Worm (Caenorhabditis elegans) whole organism, L1 larva: ENCODE data around the gene srpa-72.
"Not testable (repeated sequence)": the region's sequence is repeated elsewhere in the genome, so short reads cannot be mapped to it uniquely, and the experiment has no call there.

Source experiments
- C16A3.4 ChIP-seq: fragments of 150-350 bp; optimal IDR thresholded peaks from 2 replicates; lab custom pipeline; 2014; ENCODE audit warnings: missing biosample characterization, missing genetic modification characterization
- blmp-1 ChIP-seq: fragments of 150-350 bp; optimal IDR thresholded peaks from 2 replicates; lab custom pipeline; 2014; ENCODE audit warnings: missing biosample characterization, missing genetic modification characterization
- ceh-90 ChIP-seq: sonication (generic microtip); optimal IDR thresholded peaks from 2 replicates; lab custom pipeline; 2016; ENCODE audit warnings: missing genetic modification characterization, missing compliant biosample characterization
- dpl-1 ChIP-seq, 3 experiments: fragments of 150-350 bp in 2 of 3; sonication (generic microtip) in 1 of 3; optimal IDR thresholded peaks; 2 replicates each; lab custom pipeline; 2014 to 2017; ENCODE audit warnings: missing biosample characterization in 3 of 3, missing genetic modification characterization in 3 of 3, missing genetic modification reagents in 3 of 3
- efl-1 ChIP-seq, 4 experiments: fragments of 150-350 bp; optimal IDR thresholded peaks in 3 of 4; peaks in 1 of 4; 1 replicate in 1 of 4; 2 replicates in 3 of 4; lab custom pipeline; 2014; ENCODE audit warnings: missing biosample characterization in 2 of 4, missing genetic modification characterization in 2 of 4, missing genetic modification reagents in 2 of 4
- egl-13 ChIP-seq: sonication (generic microtip); optimal IDR thresholded peaks from 2 replicates; lab custom pipeline; 2016; ENCODE audit warnings: missing genotype, missing genetic modification reagents, missing genetic modification characterization, missing compliant biosample characterization
- elt-2 ChIP-seq: sonication (generic microtip); optimal IDR thresholded peaks from 2 replicates; lab custom pipeline; 2016; ENCODE audit warnings: missing genetic modification characterization, mild to moderate bottlenecking, inconsistent platforms, missing compliant biosample characterization, missing genetic modification reagents
- elt-3 ChIP-seq, 6 experiments: fragments of 150-350 bp in 1 of 6; sonication (generic microtip); optimal IDR thresholded peaks; 2 replicates each; lab custom pipeline; 2017 to 2018; ENCODE audit warnings: missing biosample characterization in 6 of 6, missing genetic modification characterization in 6 of 6, inconsistent platforms in 1 of 6
- fkh-8 ChIP-seq: sonication (generic microtip); optimal IDR thresholded peaks from 2 replicates; lab custom pipeline; 2016; ENCODE audit warnings: mild to moderate bottlenecking, missing genetic modification characterization, missing compliant biosample characterization
- hlh-4 ChIP-seq: sonication (generic microtip); optimal IDR thresholded peaks from 2 replicates; lab custom pipeline; 2016; ENCODE audit warnings: mild to moderate bottlenecking, missing genetic modification characterization, missing compliant biosample characterization
- jun-1 ChIP-seq: fragments of 150-350 bp; optimal IDR thresholded peaks from 2 replicates; lab custom pipeline; 2014; ENCODE audit warnings: missing biosample characterization, missing genetic modification reagents, missing genetic modification characterization
- lin-14 ChIP-seq: fragments of 200-800 bp; sonication (Bioruptor generic); optimal IDR thresholded peaks from 2 replicates; lab custom pipeline; 2018; ENCODE audit warnings: mild to moderate bottlenecking, missing genetic modification characterization, moderate library complexity, missing compliant biosample characterization
- lin-35 ChIP-seq, 2 experiments: fragments of 150-350 bp; optimal IDR thresholded peaks; 2 replicates each; lab custom pipeline; 2014; ENCODE audit warnings: missing biosample characterization in 2 of 2, missing genetic modification characterization in 2 of 2, missing genetic modification reagents in 2 of 2
- lir-3 ChIP-seq: sonication (generic microtip); optimal IDR thresholded peaks from 2 replicates; lab custom pipeline; 2016; ENCODE audit warnings: mild to moderate bottlenecking, missing genetic modification characterization, moderate library complexity, missing compliant biosample characterization; ENCODE audit not compliant: poor library complexity
- mab-9 ChIP-seq: fragments of 200-800 bp; sonication (Bioruptor generic); IDR thresholded peaks from 2 replicates; pipeline ENCODE4 v1.3.6; 2022; ENCODE audit warnings: missing genetic modification reagents, missing genetic modification characterization, missing compliant biosample characterization
- nhr-20 ChIP-seq: sonication (generic microtip); optimal IDR thresholded peaks from 2 replicates; lab custom pipeline; 2016; ENCODE audit warnings: mild to moderate bottlenecking, missing genetic modification characterization, missing compliant biosample characterization
- nhr-85 ChIP-seq: sonication (generic microtip); peaks from one replicate; lab custom pipeline; 2016; ENCODE audit warnings: missing genetic modification characterization, inconsistent platforms, missing compliant biosample characterization
- pqm-1 ChIP-seq: sonication (generic microtip); optimal IDR thresholded peaks from 3 replicates; lab custom pipeline; 2017; ENCODE audit warnings: missing biosample characterization, missing genetic modification characterization
- rnt-1 ChIP-seq: sonication (generic microtip); optimal IDR thresholded peaks from 2 replicates; lab custom pipeline; 2016; ENCODE audit warnings: mild to moderate bottlenecking, missing genetic modification characterization, moderate library complexity, missing compliant biosample characterization
- skn-1 ChIP-seq: fragments of 150-350 bp; optimal IDR thresholded peaks from 2 replicates; lab custom pipeline; 2014; ENCODE audit warnings: missing biosample characterization, missing genetic modification characterization
- sptf-1 ChIP-seq: fragments of 150-350 bp; optimal IDR thresholded peaks from 2 replicates; lab custom pipeline; 2014; ENCODE audit warnings: missing biosample characterization, missing genetic modification characterization
- swsn-7 ChIP-seq: sonication (generic microtip); optimal IDR thresholded peaks from 2 replicates; lab custom pipeline; 2016; ENCODE audit warnings: missing genetic modification characterization, missing compliant biosample characterization
- unc-130 ChIP-seq: fragments of 150-350 bp; optimal IDR thresholded peaks from 2 replicates; lab custom pipeline; 2017; ENCODE audit warnings: missing biosample characterization, missing genetic modification characterization, inconsistent platforms
- vab-15 ChIP-seq: sonication (generic microtip); optimal IDR thresholded peaks from 2 replicates; lab custom pipeline; 2017; ENCODE audit warnings: missing genotype, mild to moderate bottlenecking, missing genetic modification characterization, missing compliant biosample characterization
- xbp-1 ChIP-seq: sonication (generic microtip); optimal IDR thresholded peaks from 2 replicates; lab custom pipeline; 2016; ENCODE audit warnings: missing genetic modification characterization, missing compliant biosample characterization

The srpa-72 gene

DNA sequence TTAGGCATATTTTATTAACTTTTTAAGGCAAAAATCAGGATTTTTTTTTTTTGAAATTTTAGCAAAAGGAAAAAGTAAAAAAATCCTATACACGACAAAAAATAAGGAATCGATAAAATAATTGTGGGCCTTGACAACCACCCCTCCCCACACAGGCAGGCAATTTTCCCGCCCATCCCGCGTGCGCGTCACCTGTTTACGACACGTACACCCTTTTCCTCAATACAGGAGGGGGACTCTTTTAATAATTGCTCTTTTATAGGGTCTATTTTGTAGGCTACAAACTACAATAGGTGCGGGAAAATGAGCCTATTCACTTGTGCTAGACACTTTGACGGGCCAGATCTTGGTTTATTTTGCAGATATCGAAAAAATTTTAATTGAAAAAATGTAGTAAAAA is 45.3 kb downstream of the srpa-72 start:
- no peak for TF ChIP-seq pqm-1 (tag; lab: Kevin White, UChicago)
- TF ChIP-seq rnt-1, result peak; percentile 13
- peak; percentile 27 for TF ChIP-seq nhr-85 (tag; lab: Kevin White, UChicago)

- TF ChIP-seq elt-2 (tag; lab: Kevin White, UChicago), result peak; percentile 83
- peak; percentile 0 for TF ChIP-seq blmp-1 (tag; lab: Kevin White, UChicago)
- TF ChIP-seq fkh-8 (tag; lab: Kevin White, UChicago), result no peak
- peak; percentile 20 for TF ChIP-seq nhr-20 (tag; lab: Kevin White, UChicago)
- no peak for TF ChIP-seq swsn-7 (tag; lab: Kevin White, UChicago)
- peak in 1 of 6 experiments; percentile 53 for TF ChIP-seq elt-3 (tag; optimal IDR thresholded peaks at IDR 0.05; lab: Kevin White, UChicago)
- no peak for TF ChIP-seq mab-9 (GFP tag; lab: Robert Waterston, UW)
- TF ChIP-seq hlh-4 (tag; lab: Kevin White, UChicago), result no peak
- TF ChIP-seq lin-35 (GFP tag; optimal IDR thresholded peaks at IDR 0.05; lab: Kevin White, UChicago), result peak in 1 of 2 experiments; percentile 44
- TF ChIP-seq efl-1 (optimal IDR thresholded peaks at IDR 0.05; lab: Kevin White, UChicago), result no peak
- peak in 1 of 2 experiments; percentile 77 for TF ChIP-seq efl-1 (GFP tag; optimal IDR thresholded peaks at IDR 0.05 in 1 of 2; lab: Kevin White, UChicago)
- no peak for TF ChIP-seq sptf-1 (tag; lab: Kevin White, UChicago)
- TF ChIP-seq dpl-1 (GFP tag; optimal IDR thresholded peaks at IDR 0.05; lab: Kevin White, UChicago), result peak in 1 of 3 experiments; percentile 4
Observed at ce11 chrII:2834105-2834504, 46.8 kb downstream of the srpa-72 start.

DNA sequence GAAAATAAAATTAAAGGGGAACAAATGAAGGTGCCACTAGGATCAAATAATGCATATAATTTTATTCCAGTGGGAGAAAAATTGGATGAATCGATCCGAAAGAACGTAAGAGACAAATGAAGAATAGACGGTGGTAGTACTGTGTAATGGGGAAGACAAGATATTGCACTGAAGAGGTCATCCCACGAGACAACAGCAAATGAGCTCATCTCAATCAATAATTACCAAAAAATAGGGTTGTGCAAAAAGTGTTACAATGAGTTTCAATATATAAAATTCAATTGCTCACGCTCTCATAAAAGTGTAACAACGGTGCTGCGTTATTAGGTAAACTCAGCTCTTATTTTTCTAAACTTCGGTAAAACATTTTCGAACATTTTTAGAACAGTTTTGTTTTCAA is 49.6 kb downstream of the srpa-72 start, which contains the start of gene K12H6.7:
Gene K12H6.7, minus strand, starts transcription at position 101 of the 400 bp plus-strand sequence.
- TF ChIP-seq lir-3 (tag; lab: Kevin White, UChicago), result no peak
- no peak for TF ChIP-seq lin-14 (GFP tag; lab: Kevin White, UChicago)

ce11 chrII:2839004-2839403 is 51.7 kb downstream of the srpa-72 start, which contains the start of gene Y110A2AL.4:
Gene Y110A2AL.4 (plus strand): TSS chrII:2839304.
- TF ChIP-seq vab-15, unc-130, ceh-90 (tag; lab: Kevin White, UChicago): not testable (repeated sequence)

DNA sequence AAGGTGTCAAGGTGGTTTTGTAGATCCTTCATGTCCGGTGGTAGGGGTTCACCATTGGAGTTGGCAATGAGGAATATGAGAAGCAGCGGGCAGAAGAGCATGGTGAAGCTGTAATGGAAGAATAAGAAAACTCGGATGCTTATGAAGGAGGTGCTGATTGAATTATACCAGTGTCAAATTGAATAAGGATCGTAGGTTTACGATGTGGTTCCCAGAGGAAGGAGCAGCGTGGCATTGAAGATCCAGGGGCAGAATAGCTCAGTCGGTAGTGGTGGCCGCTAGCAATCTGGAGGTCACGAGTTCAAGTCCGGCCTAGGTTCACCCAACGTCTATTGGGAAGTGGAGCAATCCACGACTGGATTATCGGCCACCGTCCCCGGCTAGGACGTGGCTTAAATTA is 54.2 kb downstream of the srpa-72 start, which contains the start of gene Y110A2AL.6:
Gene Y110A2AL.6, minus strand, starts transcription at position 101 of the 400 bp plus-strand sequence.
- no peak for TF ChIP-seq vab-15 (tag; lab: Kevin White, UChicago)
- TF ChIP-seq jun-1 (tag; lab: Kevin White, UChicago), result no peak
- TF ChIP-seq skn-1 (tag; lab: Kevin White, UChicago), result no peak
- TF ChIP-seq rnt-1, result no peak

DNA sequence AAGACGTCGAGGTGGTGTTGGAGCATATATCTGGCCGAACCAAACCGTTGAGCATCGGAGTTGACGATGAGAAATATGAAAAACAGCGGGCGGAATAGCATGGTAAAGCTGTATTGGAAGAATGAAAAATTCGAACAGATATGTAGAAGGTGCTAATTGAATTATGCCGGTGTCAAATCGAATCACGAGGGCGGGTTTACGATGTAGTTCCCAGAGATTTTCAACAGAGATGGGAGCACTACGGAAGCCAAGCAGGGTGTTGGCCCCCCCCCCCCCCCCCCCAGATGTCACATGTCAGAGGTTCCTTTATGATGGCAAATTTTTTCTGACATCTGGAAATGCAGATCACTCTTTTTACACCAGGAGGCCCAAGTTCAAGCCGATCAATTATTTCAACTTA is 55.8 kb downstream of the srpa-72 start, which contains the start of gene Y110A2AL.7:
Gene Y110A2AL.7, minus strand, starts transcription at position 101 of the 400 bp plus-strand sequence.
- TF ChIP-seq xbp-1 (no peak), C16A3.4 (tag; lab: Kevin White, UChicago) (no peak), egl-13 (tag; lab: Kevin White, UChicago) (no peak)
